Fruit fly (Drosophila melanogaster) whole organism, embryonic: ENCODE results near the gene CG2076.

ENCODE experiments used
- Atf-2 ChIP-seq: fragments of 200-800 bp; sonication (Bioruptor generic); optimal IDR thresholded peaks from 2 replicates; lab custom pipeline; 2016; ENCODE audit warnings: missing biosample characterization, missing genetic modification characterization
- Bgb ChIP-seq: fragments of 200-800 bp; sonication (Bioruptor generic); IDR thresholded peaks from 2 replicates; pipeline ENCODE4 v1.3.6; 2022; ENCODE audit warnings: missing biosample characterization, missing genetic modification characterization; ENCODE audit not compliant: partially characterized antibody
- Blimp-1 ChIP-seq: fragments of 200-800 bp; sonication (Bioruptor generic); optimal IDR thresholded peaks from 3 replicates; lab custom pipeline; 2018; ENCODE audit warnings: missing biosample characterization, missing genetic modification characterization, mild to moderate bottlenecking, moderate library complexity, missing genetic modification reagents
- CG1024 ChIP-seq: fragments of 200-800 bp; sonication (Bioruptor generic); IDR thresholded peaks from 2 replicates; pipeline ENCODE4 v1.3.6; 2022; ENCODE audit warnings: missing biosample characterization, missing genetic modification characterization
- CG11398 ChIP-seq: fragments of 200-800 bp; sonication (Bioruptor generic); optimal IDR thresholded peaks from 2 replicates; lab custom pipeline; 2016; ENCODE audit warnings: missing biosample characterization, missing genetic modification characterization
- CG12104 ChIP-seq: fragments of 200-800 bp; sonication (Bioruptor generic); optimal IDR thresholded peaks from 3 replicates; lab custom pipeline; 2016; ENCODE audit warnings: missing biosample characterization, missing genetic modification characterization
- CG13624 ChIP-seq: fragments of 200-800 bp; sonication (Bioruptor generic); optimal IDR thresholded peaks from 2 replicates; lab custom pipeline; 2016; ENCODE audit warnings: missing biosample characterization, missing genetic modification characterization
- CG14014 ChIP-seq: fragments of 200-800 bp; sonication (Bioruptor generic); IDR thresholded peaks from 2 replicates; pipeline ENCODE4 v1.3.6; 2022; ENCODE audit warnings: missing biosample characterization, missing genetic modification characterization
- CG15073 ChIP-seq: fragments of 200-800 bp; sonication (Bioruptor generic); optimal IDR thresholded peaks from 2 replicates; lab custom pipeline; 2016; ENCODE audit warnings: missing biosample characterization, missing genetic modification characterization
- CG1603 ChIP-seq: fragments of 200-800 bp; sonication (Bioruptor generic); optimal IDR thresholded peaks from 2 replicates; lab custom pipeline; 2019; ENCODE audit warnings: missing biosample characterization, mild to moderate bottlenecking, missing genetic modification characterization, moderate library complexity
- CG17186 ChIP-seq: fragments of 200-800 bp; sonication (Bioruptor generic); optimal IDR thresholded peaks from 3 replicates; lab custom pipeline; 2017; ENCODE audit warnings: missing biosample characterization, missing genetic modification reagents, missing genetic modification characterization
- CG1832 ChIP-seq: fragments of 200-800 bp; sonication (Bioruptor generic); optimal IDR thresholded peaks from 2 replicates; lab custom pipeline; 2017; ENCODE audit warnings: missing biosample characterization, mild to moderate bottlenecking, missing genetic modification characterization, inconsistent platforms
- CG18599 ChIP-seq: fragments of 200-800 bp; sonication (Bioruptor generic); optimal IDR thresholded peaks from 3 replicates; lab custom pipeline; 2017; ENCODE audit warnings: missing biosample characterization, missing genetic modification characterization, mild to moderate bottlenecking, moderate library complexity, missing genetic modification reagents
- CG2129 ChIP-seq: fragments of 200-800 bp; sonication (Bioruptor generic); IDR thresholded peaks from 2 replicates; pipeline ENCODE4 v1.3.6; 2022; ENCODE audit warnings: missing biosample characterization, missing genetic modification characterization; ENCODE audit not compliant: partially characterized antibody
- CG3163 ChIP-seq: fragments of 200-800 bp; sonication (Bioruptor generic); optimal IDR thresholded peaks from 3 replicates; lab custom pipeline; 2016; ENCODE audit warnings: missing biosample characterization, missing genetic modification characterization
- CG3726 ChIP-seq: fragments of 200-800 bp; sonication (Bioruptor generic); IDR thresholded peaks from 3 replicates; pipeline ENCODE4, ENCODE4 v1.3.6; 2022; ENCODE audit warnings: missing biosample characterization, missing genetic modification characterization
- CG4820 ChIP-seq: fragments of 200-800 bp; sonication (Bioruptor generic); optimal IDR thresholded peaks from 3 replicates; lab custom pipeline; 2016; ENCODE audit warnings: missing biosample characterization, missing genetic modification characterization
- CG6654 ChIP-seq: fragments of 200-800 bp; sonication (Bioruptor generic); optimal IDR thresholded peaks from 2 replicates; lab custom pipeline; 2017; ENCODE audit warnings: missing biosample characterization, mild to moderate bottlenecking, missing genetic modification characterization
- CG7786 ChIP-seq: fragments of 200-800 bp; sonication (Bioruptor generic); optimal IDR thresholded peaks from 2 replicates; lab custom pipeline; 2016; ENCODE audit warnings: missing biosample characterization, missing genetic modification characterization
- CG8924 ChIP-seq: fragments of 200-800 bp; optimal IDR thresholded peaks from 3 replicates; lab custom pipeline; 2019; ENCODE audit warnings: missing biosample characterization, mild to moderate bottlenecking, missing genetic modification characterization, moderate library complexity
- D ChIP-seq, 2 experiments: fragments of 200-800 bp in 1 of 2; fragments of >200 bp in 1 of 2; sonication (Bioruptor generic) in 1 of 2; optimal IDR thresholded peaks; 2 replicates in 1 of 2; 3 replicates in 1 of 2; lab custom pipeline; 2017; ENCODE audit warnings: mild to moderate bottlenecking in 1 of 2, missing biosample characterization in 1 of 2, missing genetic modification characterization in 1 of 2, missing genetic modification reagents in 1 of 2
- Dek ChIP-seq: fragments of 200-800 bp; sonication (Bioruptor generic); optimal IDR thresholded peaks from 3 replicates; lab custom pipeline; 2019; ENCODE audit warnings: missing biosample characterization, mild to moderate bottlenecking, missing genetic modification characterization, moderate library complexity
- Dref ChIP-seq: fragments of 200-800 bp; sonication (Bioruptor generic); IDR thresholded peaks from 2 replicates; pipeline ENCODE4 v1.3.6; 2022; ENCODE audit warnings: missing biosample characterization, missing genetic modification characterization
- E2f1 ChIP-seq: fragments of 200-800 bp; sonication (Bioruptor generic); IDR thresholded peaks from 2 replicates; pipeline ENCODE4 v1.3.6; 2022; ENCODE audit warnings: missing biosample characterization, missing genetic modification characterization
- E2f2 ChIP-seq: fragments of 200-800 bp; sonication (Bioruptor generic); IDR thresholded peaks from 2 replicates; pipeline ENCODE4 v1.3.6; 2022; ENCODE audit warnings: missing biosample characterization, missing genetic modification characterization
- Ets97D ChIP-seq: fragments of 200-800 bp; sonication (Bioruptor generic); optimal IDR thresholded peaks from 3 replicates; lab custom pipeline; 2016; ENCODE audit warnings: missing biosample characterization, missing genetic modification characterization
- HmgD ChIP-seq: fragments of 200-800 bp; sonication (Bioruptor generic); optimal IDR thresholded peaks from 3 replicates; lab custom pipeline; 2016; ENCODE audit warnings: missing biosample characterization, missing genetic modification characterization
- HmgZ ChIP-seq: fragments of 200-800 bp; sonication (Bioruptor generic); optimal IDR thresholded peaks from 2 replicates; lab custom pipeline; 2018; ENCODE audit warnings: missing biosample characterization, mild to moderate bottlenecking, missing genetic modification characterization
- Hr3 ChIP-seq: fragments of 200-800 bp; sonication (Bioruptor generic); optimal IDR thresholded peaks from 3 replicates; lab custom pipeline; 2016; ENCODE audit warnings: missing biosample characterization, missing genetic modification characterization
- NfI ChIP-seq: fragments of 200-800 bp; sonication (Bioruptor generic); optimal IDR thresholded peaks from 3 replicates; lab custom pipeline; 2018; ENCODE audit warnings: missing biosample characterization, mild to moderate bottlenecking, missing genetic modification characterization, moderate library complexity
- Rfx ChIP-seq: fragments of 200-800 bp; sonication (Bioruptor generic); IDR thresholded peaks from 2 replicates; pipeline ENCODE4 v1.3.6; 2022; ENCODE audit warnings: missing biosample characterization, missing genetic modification characterization
- Sry-δ ChIP-seq: fragments of 200-800 bp; sonication (Bioruptor generic); optimal IDR thresholded peaks from 2 replicates; lab custom pipeline; 2016; ENCODE audit warnings: missing biosample characterization, missing genetic modification characterization
- bbx ChIP-seq: fragments of 200-800 bp; sonication (Bioruptor generic); IDR thresholded peaks from 2 replicates; pipeline ENCODE4 v1.3.6; 2022; ENCODE audit warnings: missing biosample characterization, missing genetic modification characterization; ENCODE audit not compliant: partially characterized antibody
- chinmo ChIP-seq: fragments of 200-800 bp; sonication (Bioruptor generic); IDR thresholded peaks from 4 replicates; pipeline ENCODE4 v1.3.6; 2022; ENCODE audit warnings: missing biosample characterization, missing genetic modification characterization; ENCODE audit not compliant: partially characterized antibody
- grau ChIP-seq: fragments of 200-800 bp; optimal IDR thresholded peaks from 3 replicates; lab custom pipeline; 2019; ENCODE audit warnings: missing biosample characterization, mild to moderate bottlenecking, missing genetic modification characterization, moderate library complexity
- hb ChIP-seq: fragments of 200-800 bp; sonication (Bioruptor generic); IDR thresholded peaks from 3 replicates; pipeline ENCODE4 v1.3.6; 2022; ENCODE audit warnings: missing biosample characterization, missing genetic modification characterization; ENCODE audit not compliant: partially characterized antibody
- her ChIP-seq: fragments of 200-800 bp; sonication (Bioruptor generic); optimal IDR thresholded peaks from 2 replicates; lab custom pipeline; 2016; ENCODE audit warnings: missing biosample characterization, missing genetic modification characterization
- hkb ChIP-seq, 2 experiments: fragments of 200-800 bp in 1 of 2; fragments of >200 bp in 1 of 2; sonication (Bioruptor generic) in 1 of 2; IDR thresholded peaks in 1 of 2; optimal IDR thresholded peaks in 1 of 2; 2 replicates each; pipeline versions ENCODE4 v1.3.6 to Lab custom; 2017 to 2022; ENCODE audit warnings: missing biosample characterization in 1 of 2, missing genetic modification characterization in 1 of 2
- jumu ChIP-seq: fragments of 200-800 bp; sonication (Bioruptor generic); optimal IDR thresholded peaks from 3 replicates; lab custom pipeline; 2016; ENCODE audit warnings: missing biosample characterization, missing genetic modification characterization
- lola ChIP-seq, 3 experiments: fragments of >200 bp in 2 of 3; fragments of 200-800 bp in 1 of 3; sonication (Bioruptor generic) in 1 of 3; optimal IDR thresholded peaks; 2 replicates each; lab custom pipeline; 2017 to 2019; ENCODE audit warnings: missing biosample characterization in 3 of 3, missing genetic modification characterization in 3 of 3, mild to moderate bottlenecking in 1 of 3, moderate library complexity in 1 of 3
- nerfin-2 ChIP-seq: fragments of 200-800 bp; sonication (Bioruptor generic); IDR thresholded peaks from 2 replicates; pipeline ENCODE4 v1.3.6; 2022; ENCODE audit warnings: missing biosample characterization, missing genetic modification characterization; ENCODE audit not compliant: partially characterized antibody
- sc ChIP-seq, 3 experiments: fragments of >200 bp in 2 of 3; fragments of 200-800 bp in 1 of 3; sonication (Bioruptor generic) in 1 of 3; optimal IDR thresholded peaks; 2 replicates in 2 of 3; 3 replicates in 1 of 3; lab custom pipeline; 2017; ENCODE audit warnings: mild to moderate bottlenecking in 1 of 3, missing biosample characterization in 1 of 3, missing genetic modification characterization in 1 of 3, missing genetic modification reagents in 1 of 3
- sens ChIP-seq: fragments of 200-800 bp; sonication (Bioruptor generic); peaks from one replicate; lab custom pipeline; 2016; ENCODE audit warnings: missing biosample characterization, missing genetic modification characterization
- sug ChIP-seq: fragments of 200-800 bp; optimal IDR thresholded peaks from 2 replicates; lab custom pipeline; 2019; ENCODE audit warnings: missing biosample characterization, mild to moderate bottlenecking, missing genetic modification characterization, moderate library complexity
- tx ChIP-seq: fragments of 200-800 bp; sonication (Bioruptor generic); optimal IDR thresholded peaks from 2 replicates; lab custom pipeline; 2016; ENCODE audit warnings: missing biosample characterization, missing genetic modification characterization
- zen2 ChIP-seq: fragments of 200-800 bp; sonication (Bioruptor generic); IDR thresholded peaks from 3 replicates; pipeline ENCODE4 v1.3.6; 2022; ENCODE audit warnings: missing biosample characterization, missing genetic modification characterization; ENCODE audit not compliant: partially characterized antibody
- zfh2 ChIP-seq: fragments of 200-800 bp; sonication (Bioruptor generic); optimal IDR thresholded peaks from 2 replicates; lab custom pipeline; 2016; ENCODE audit warnings: missing biosample characterization, missing genetic modification characterization

The CG2076 gene

dm6 chrX:11137566-11138186, 47.7 kb downstream of the CG2076 start, which contains the start of gene CDK2AP1 (continued):
- TF ChIP-seq tx (peak; percentile 3), Sry-δ (GFP tag; lab: Kevin White, UChicago) (peak; percentile 81), grau (tag; lab: Kevin White, UChicago) (peak; percentile 33), CG18599 (GFP tag; lab: Kevin White, UChicago) (no peak), CG3163 (GFP tag; lab: Kevin White, UChicago) (peak; percentile 22), CG15073 (GFP tag; lab: Kevin White, UChicago) (no peak), HmgD (peak; percentile 30), sug (tag; lab: Kevin White, UChicago) (peak; percentile 66), Bgb (peak; percentile 70), chinmo (peak; percentile 57; the same call in 1 of the 4 replicates), Ets97D (GFP tag; lab: Kevin White, UChicago) (peak; percentile 38), Atf-2 (peak; percentile 18), her (peak; percentile 50), lola (GFP tag; optimal IDR thresholded peaks at IDR 0.05; lab: Kevin White, UChicago) (peak in 1 of 3 experiments; percentile 78), E2f2 (0 out of 2 replicates have a peak, but pooled peaks have one; percentile 7), nerfin-2 (GFP tag; lab: Robert Waterston, UW) (peak; percentile 72), zfh2 (GFP tag; lab: Kevin White, UChicago) (peak; percentile 40), CG2129 (GFP tag; lab: Robert Waterston, UW) (peak; percentile 27; the same call in 1 of the 2 replicates), CG13624 (GFP tag; lab: Kevin White, UChicago) (peak; percentile 77), CG3726 (GFP tag; lab: Robert Waterston, UW) (no peak), CG17186 (GFP tag; lab: Kevin White, UChicago) (peak; percentile 11), Rfx (GFP tag; lab: Robert Waterston, UW) (peak; percentile 72), CG11398 (GFP tag; lab: Kevin White, UChicago) (peak; percentile 4), bbx (GFP tag; lab: Robert Waterston, UW) (peak; percentile 83), CG7786 (peak; percentile 25), Blimp-1 (GFP tag; lab: Kevin White, UChicago) (peak; percentile 8), hkb (optimal IDR thresholded peaks at IDR 0.05; lab: Kevin White, UChicago) (no peak), hkb (GFP tag; IDR thresholded peaks at IDR 0.05; lab: Robert Waterston, UW) (peak; percentile 25; the same call in 1 of the 2 replicates), Dref (GFP tag; lab: Robert Waterston, UW) (peak; percentile 89), D (optimal IDR thresholded peaks at IDR 0.05; lab: Kevin White, UChicago) (no peak), D (GFP tag; optimal IDR thresholded peaks at IDR 0.05; lab: Kevin White, UChicago) (no peak), hb (GFP tag; lab: Robert Waterston, UW) (peak; percentile 84), sc (optimal IDR thresholded peaks at IDR 0.05; lab: Kevin White, UChicago) (no peak), sc (GFP tag; optimal IDR thresholded peaks at IDR 0.05; lab: Kevin White, UChicago) (no peak), jumu (GFP tag; lab: Kevin White, UChicago) (peak; percentile 48), HmgZ (tag; lab: Kevin White, UChicago) (peak; percentile 39), E2f1 (GFP tag; lab: Robert Waterston, UW) (no peak), CG6654 (GFP tag; lab: Kevin White, UChicago) (no peak), CG12104 (GFP tag; lab: Kevin White, UChicago) (no peak), NfI (peak; percentile 12), sens (GFP tag; lab: Kevin White, UChicago) (peak; percentile 91), CG14014 (GFP tag; lab: Robert Waterston, UW) (0 out of 2 replicates have a peak, but pooled peaks have one; percentile 17), CG1832 (GFP tag; lab: Kevin White, UChicago) (no peak), CG1603 (tag; lab: Kevin White, UChicago) (peak; percentile 77), CG4820 (GFP tag; lab: Kevin White, UChicago) (no peak), CG1024 (GFP tag; lab: Robert Waterston, UW) (peak; percentile 78), Dek (tag; lab: Kevin White, UChicago) (peak; percentile 39), CG8924 (peak; percentile 31), Hr3 (peak; percentile 23), zen2 (GFP tag; lab: Robert Waterston, UW) (peak; percentile 61)
